Worm (Caenorhabditis elegans): ENCODE measurements around the gene asp-6.

- TF ChIP-seq B0261.1 (tag; optimal IDR thresholded peaks at IDR 0.05) (no peak), ztf-28 (GFP tag; IDR thresholded peaks at IDR 0.05) (no peak), B0035.1 (tag; optimal IDR thresholded peaks at IDR 0.05) (no peak), ama-1 (optimal IDR thresholded peaks at IDR 0.05) (no peak), ama-1 (GFP tag; optimal IDR thresholded peaks at IDR 0.05) (no peak), zim-3 (tag; optimal IDR thresholded peaks at IDR 0.05) (no peak), akir-1 (GFP tag; optimal IDR thresholded peaks at IDR 0.05) (no peak), attf-6 (GFP tag; IDR thresholded peaks at IDR 0.05) (no peak), nhr-120 (GFP tag; IDR thresholded peaks at IDR 0.05) (no peak), pha-4 (tag; optimal IDR thresholded peaks at IDR 0.05) (no peak), unc-62 (GFP tag; optimal IDR thresholded peaks at IDR 0.05) (no peak), him-1 (tag; optimal IDR thresholded peaks at IDR 0.05) (no peak), F37B4.10 (GFP tag; IDR thresholded peaks at IDR 0.05) (no peak), gei-17 (GFP tag; optimal IDR thresholded peaks at IDR 0.05) (no peak), mes-4 (tag; optimal IDR thresholded peaks at IDR 0.05) (no peak)
Measured at ce11 chrV:8243201-8243600, 25.5 kb downstream of the asp-6 start.

All from whole organism, young adult.